Worm (Caenorhabditis elegans) whole organism, mixed stage, embryonic: ENCODE measurements around the gene C37C3.1.

Experiments
- M03D4.4 ChIP-seq: sonication (generic microtip); optimal IDR thresholded peaks from 2 replicates; lab custom pipeline; 2017; ENCODE audit warnings: mild to moderate bottlenecking, missing genetic modification characterization, missing compliant biosample characterization
- blmp-1 ChIP-seq: fragments of 150-350 bp; optimal IDR thresholded peaks from 2 replicates; lab custom pipeline; 2014; ENCODE audit warnings: missing biosample characterization, missing genetic modification characterization
- ceh-83 ChIP-seq: fragments of 200-800 bp; sonication (Bioruptor generic); optimal IDR thresholded peaks from 2 replicates; lab custom pipeline; 2018; ENCODE audit warnings: mild to moderate bottlenecking, missing genetic modification characterization, missing compliant biosample characterization
- ces-1 ChIP-seq: fragments of 150-350 bp; optimal IDR thresholded peaks from 2 replicates; lab custom pipeline; 2014; ENCODE audit warnings: missing biosample characterization, missing genetic modification reagents, missing genetic modification characterization
- cnd-1 ChIP-seq: fragments of 200-800 bp; sonication (Bioruptor generic); optimal IDR thresholded peaks from 2 replicates; lab custom pipeline; 2018; ENCODE audit warnings: mild to moderate bottlenecking, missing genetic modification characterization, missing compliant biosample characterization
- drap-1 ChIP-seq: fragments of 200-800 bp; sonication (Bioruptor generic); optimal IDR thresholded peaks from 3 replicates; lab custom pipeline; 2018; ENCODE audit warnings: mild to moderate bottlenecking, missing genetic modification characterization, missing compliant biosample characterization
- elt-3 ChIP-seq: fragments of 150-350 bp; optimal IDR thresholded peaks from 2 replicates; lab custom pipeline; 2014; ENCODE audit warnings: missing biosample characterization, missing genetic modification characterization
- flh-1 ChIP-seq: fragments of 200-800 bp; sonication (Bioruptor generic); optimal IDR thresholded peaks from 2 replicates; lab custom pipeline; 2018; ENCODE audit warnings: mild to moderate bottlenecking, missing genetic modification characterization, moderate library complexity, missing compliant biosample characterization
- ham-2 ChIP-seq: fragments of 200-800 bp; sonication (Bioruptor generic); optimal IDR thresholded peaks from 2 replicates; lab custom pipeline; 2018; ENCODE audit warnings: mild to moderate bottlenecking, missing genetic modification characterization, missing compliant biosample characterization
- lsy-2 ChIP-seq: fragments of 150-350 bp; optimal IDR thresholded peaks from 2 replicates; lab custom pipeline; 2014; ENCODE audit warnings: missing biosample characterization, missing genetic modification characterization
- mab-5 ChIP-seq: fragments of 150-350 bp; optimal IDR thresholded peaks from 2 replicates; lab custom pipeline; 2014; ENCODE audit warnings: missing biosample characterization, missing genetic modification characterization
- mls-2 ChIP-seq: sonication (generic microtip); optimal IDR thresholded peaks from 2 replicates; lab custom pipeline; 2016; ENCODE audit warnings: mild to moderate bottlenecking, missing genetic modification characterization, moderate library complexity, missing compliant biosample characterization
- nhr-12 ChIP-seq: fragments of 150-350 bp; optimal IDR thresholded peaks from 2 replicates; lab custom pipeline; 2014; ENCODE audit warnings: missing biosample characterization, missing genetic modification characterization
- nhr-2 ChIP-seq: fragments of 150-350 bp; optimal IDR thresholded peaks from 2 replicates; lab custom pipeline; 2014; ENCODE audit warnings: missing biosample characterization, missing genetic modification characterization
- nhr-237 ChIP-seq: fragments of 150-350 bp; optimal IDR thresholded peaks from 2 replicates; lab custom pipeline; 2014; ENCODE audit warnings: missing biosample characterization, missing genetic modification characterization
- nhr-28 ChIP-seq: fragments of 150-350 bp; optimal IDR thresholded peaks from 2 replicates; lab custom pipeline; 2014; ENCODE audit warnings: missing biosample characterization, missing genetic modification characterization
- nhr-76 ChIP-seq: sonication (generic microtip); optimal IDR thresholded peaks from 2 replicates; lab custom pipeline; 2017; ENCODE audit warnings: missing biosample characterization, missing genetic modification characterization
- pha-4 ChIP-seq: fragments of 150-350 bp; optimal IDR thresholded peaks from 2 replicates; lab custom pipeline; 2018; ENCODE audit warnings: missing biosample characterization, missing genetic modification reagents, missing genetic modification characterization
- sptf-1 ChIP-seq: sonication (generic microtip); optimal IDR thresholded peaks from 2 replicates; lab custom pipeline; 2017; ENCODE audit warnings: mild to moderate bottlenecking, missing genetic modification characterization, moderate library complexity, missing compliant biosample characterization
- tbx-8 ChIP-seq: fragments of 200-800 bp; sonication (Bioruptor generic); optimal IDR thresholded peaks from 2 replicates; lab custom pipeline; 2018; ENCODE audit warnings: mild to moderate bottlenecking, missing genetic modification characterization, moderate library complexity, missing compliant biosample characterization
- unc-120 ChIP-seq: sonication (generic microtip); optimal IDR thresholded peaks from 2 replicates; lab custom pipeline; 2017; ENCODE audit warnings: missing genetic modification characterization, missing compliant biosample characterization; ENCODE audit not compliant: poor library complexity, severe bottlenecking
- unc-39 ChIP-seq: fragments of 150-350 bp; optimal IDR thresholded peaks from 2 replicates; lab custom pipeline; 2014; ENCODE audit warnings: missing biosample characterization, missing genetic modification characterization
- unc-62 ChIP-seq: fragments of 150-350 bp; optimal IDR thresholded peaks from 2 replicates; lab custom pipeline; 2014; ENCODE audit warnings: missing biosample characterization, missing genetic modification reagents, missing genetic modification characterization
- zip-8 ChIP-seq: fragments of 150-350 bp; optimal IDR thresholded peaks from 2 replicates; lab custom pipeline; 2014; ENCODE audit warnings: missing biosample characterization, missing genetic modification characterization
- ztf-11 ChIP-seq: fragments of 150-350 bp; optimal IDR thresholded peaks from 2 replicates; lab custom pipeline; 2014; ENCODE audit warnings: missing biosample characterization, missing genetic modification characterization

C37C3.1 gene

ce11 chrV:7856641-7857040 lies 1.1 kb upstream of the C37C3.1 start:
- TF ChIP-seq nhr-2 (tag; lab: Kevin White, UChicago) (no peak), mab-5 (no peak)

- TF ChIP-seq zip-8 (no peak), nhr-76 (no peak)
Measured at ce11 chrV:7861792-7862191, 4.0 kb downstream of the C37C3.1 start, which contains the start of gene C37C3.17. C37C3.17 (minus strand) TSS chrV:7861892.

- TF ChIP-seq mls-2 (tag; lab: Kevin White, UChicago) (no peak), ceh-83 (GFP tag; lab: Kevin White, UChicago) (no peak), M03D4.4 (tag; lab: Kevin White, UChicago) (no peak), blmp-1 (tag; lab: Kevin White, UChicago) (no peak)
- TF ChIP-seq, all 35 proteins: peak for 0
Measured at ce11 chrV:7863020-7863523, 5.3 kb downstream of the C37C3.1 start, which contains the start of gene C37C3.10. C37C3.10 (minus strand) TSS chrV:7863070.

DNA sequence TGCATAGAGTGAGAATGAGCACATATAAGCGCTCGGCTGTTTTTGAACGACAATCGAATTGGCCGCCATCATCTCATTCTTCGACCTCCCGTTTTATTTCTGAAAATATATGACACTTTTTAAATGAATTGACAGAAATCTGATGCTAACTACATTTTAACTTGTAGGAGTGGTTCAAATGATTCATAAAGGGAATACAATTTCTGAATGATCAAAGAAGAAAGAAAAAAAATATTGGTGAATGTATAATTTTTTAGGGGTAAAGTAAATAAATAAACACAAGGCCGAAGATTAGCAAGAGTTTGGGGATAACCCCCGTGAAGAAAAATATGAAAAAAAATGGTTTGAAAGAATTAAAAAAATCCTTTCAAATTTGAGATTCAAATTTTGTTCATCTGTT lies 6.9 kb downstream of the C37C3.1 start, which contains the start of gene C37C3.11:
Gene C37C3.11 (minus strand): TSS at position 101 of the 400 bp plus-strand sequence.
- TF ChIP-seq lsy-2 (tag; lab: Kevin White, UChicago) (no peak), tbx-8 (GFP tag; lab: Kevin White, UChicago) (no peak)

- TF ChIP-seq zip-8, result no peak
- TF ChIP-seq ztf-11 (tag; lab: Kevin White, UChicago), result no peak
- TF ChIP-seq unc-39 (tag; lab: Kevin White, UChicago), result no peak
- TF ChIP-seq cnd-1 (tag; lab: Kevin White, UChicago), result no peak
- TF ChIP-seq nhr-2 (tag; lab: Kevin White, UChicago), result no peak
- TF ChIP-seq tbx-8 (GFP tag; lab: Kevin White, UChicago), result no peak
- TF ChIP-seq unc-62 (GFP tag; lab: Kevin White, UChicago), result no peak
- no peak for TF ChIP-seq nhr-28
- no peak for TF ChIP-seq blmp-1 (tag; lab: Kevin White, UChicago)
- TF ChIP-seq nhr-237 (tag; lab: Kevin White, UChicago), result no peak
- TF ChIP-seq elt-3 (tag; lab: Kevin White, UChicago), result no peak
- no peak for TF ChIP-seq drap-1
- no peak for TF ChIP-seq unc-120 (tag; lab: Kevin White, UChicago)
- no peak for TF ChIP-seq nhr-76
Measured at ce11 chrV:7870707-7871106, 12.9 kb downstream of the C37C3.1 start, which contains the start of gene nipi-4. nipi-4 (minus strand) TSS chrV:7870807.

- TF ChIP-seq ces-1, result peak; percentile 86
- TF ChIP-seq cnd-1 (tag; lab: Kevin White, UChicago), result no peak
Measured at ce11 chrV:7872945-7873344, 15.2 kb downstream of the C37C3.1 start.

- TF ChIP-seq unc-39 (tag; lab: Kevin White, UChicago), result no peak
- TF ChIP-seq mls-2 (tag; lab: Kevin White, UChicago), result no peak
- no peak for TF ChIP-seq ces-1
- TF ChIP-seq flh-1 (GFP tag; lab: Kevin White, UChicago), result no peak
- no peak for TF ChIP-seq zip-8
- TF ChIP-seq tbx-8 (GFP tag; lab: Kevin White, UChicago), result no peak
- TF ChIP-seq nhr-12 (tag; lab: Kevin White, UChicago), result no peak
- no peak for TF ChIP-seq pha-4 (tag; lab: Kevin White, UChicago)
- no peak for TF ChIP-seq elt-3 (tag; lab: Kevin White, UChicago)
- no peak for TF ChIP-seq ztf-11 (tag; lab: Kevin White, UChicago)
- TF ChIP-seq nhr-237 (tag; lab: Kevin White, UChicago), result no peak
- TF ChIP-seq nhr-28, result no peak
- no peak for TF ChIP-seq blmp-1 (tag; lab: Kevin White, UChicago)
- no peak for TF ChIP-seq nhr-2 (tag; lab: Kevin White, UChicago)
- no peak for TF ChIP-seq sptf-1 (tag; lab: Kevin White, UChicago)
- TF ChIP-seq lsy-2 (tag; lab: Kevin White, UChicago), result no peak
- no peak for TF ChIP-seq unc-62 (GFP tag; lab: Kevin White, UChicago)
- TF ChIP-seq ham-2 (GFP tag; lab: Kevin White, UChicago), result no peak
- no peak for TF ChIP-seq ceh-83 (GFP tag; lab: Kevin White, UChicago)
- no peak for TF ChIP-seq M03D4.4 (tag; lab: Kevin White, UChicago)
Measured at ce11 chrV:7875456-7875855, 17.7 kb downstream of the C37C3.1 start, which contains the start of gene F40A3.4. F40A3.4 (plus strand) TSS chrV:7875756.
